Worm (Caenorhabditis elegans) whole organism, L1 larva: ENCODE results near the gene C33F10.1.

Experiments
- blmp-1 ChIP-seq: fragments of 150-350 bp; optimal IDR thresholded peaks from 2 replicates; lab custom pipeline; 2014; ENCODE audit warnings: missing biosample characterization, missing genetic modification characterization
- fos-1 ChIP-seq: fragments of 150-350 bp; optimal IDR thresholded peaks from 2 replicates; lab custom pipeline; 2014; ENCODE audit warnings: missing biosample characterization, missing genetic modification characterization

DNA sequence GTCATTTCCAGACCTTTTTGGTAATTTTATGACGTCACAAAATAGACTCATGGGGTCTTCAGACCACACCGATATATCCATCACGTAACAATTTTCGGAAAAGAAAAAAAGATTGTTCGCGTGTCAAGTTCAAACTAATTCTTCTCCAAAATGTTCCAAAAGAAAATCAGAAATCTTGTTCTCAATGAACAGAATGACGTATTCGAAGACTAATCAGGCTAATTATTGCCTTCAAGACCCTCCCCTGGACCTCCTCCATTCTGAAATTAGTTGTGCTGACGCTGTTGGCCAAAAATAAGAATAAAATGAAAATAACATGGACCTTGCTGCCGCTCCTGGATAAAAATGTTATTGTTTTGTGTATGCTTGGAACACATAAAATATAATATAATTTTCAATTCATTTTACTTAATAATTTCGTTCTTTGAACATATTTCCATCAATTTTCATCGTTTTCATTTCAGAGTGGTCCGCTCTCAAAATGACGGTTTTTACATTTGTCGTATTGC is 44.9 kb upstream of the C33F10.1 start, which contains the start of gene F26G1.15:
- TF ChIP-seq fos-1 (no peak), blmp-1 (tag; lab: Kevin White, UChicago) (no peak)
